Fruit fly (Drosophila melanogaster) whole organism, prepupa: Measurements from ENCODE around the gene CG14621.

Experiments used
- Blimp-1 ChIP-seq: fragments of 200-800 bp; sonication (Bioruptor generic); optimal IDR thresholded peaks from 3 replicates; lab custom pipeline; 2017; ENCODE audit warnings: missing biosample characterization, missing genetic modification characterization, mild to moderate bottlenecking, moderate library complexity, missing genetic modification reagents
- CG11902 ChIP-seq: fragments of 200-800 bp; sonication (Bioruptor generic); optimal IDR thresholded peaks from 3 replicates; lab custom pipeline; 2016; ENCODE audit warnings: missing biosample characterization, missing genetic modification characterization
- CG6808 ChIP-seq: fragments of 200-800 bp; sonication (Bioruptor generic); optimal IDR thresholded peaks from 3 replicates; lab custom pipeline; 2017; ENCODE audit warnings: missing biosample characterization, missing genetic modification characterization, mild to moderate bottlenecking, moderate library complexity, missing genetic modification reagents
- CG6854 ChIP-seq: fragments of 200-800 bp; sonication (Bioruptor generic); optimal IDR thresholded peaks from 2 replicates; lab custom pipeline; 2017; ENCODE audit warnings: missing biosample characterization, mild to moderate bottlenecking, missing genetic modification characterization
- CG9139 ChIP-seq: fragments of 200-800 bp; sonication (Bioruptor generic); optimal IDR thresholded peaks from 3 replicates; lab custom pipeline; 2017; ENCODE audit warnings: missing biosample characterization, mild to moderate bottlenecking, missing genetic modification characterization
- OdsH ChIP-seq: fragments of 200-800 bp; sonication (Bioruptor generic); optimal IDR thresholded peaks from 3 replicates; lab custom pipeline; 2016; ENCODE audit warnings: missing biosample characterization, missing genetic modification characterization
- Sox102F ChIP-seq: fragments of 200-800 bp; sonication (Bioruptor generic); optimal IDR thresholded peaks from 2 replicates; lab custom pipeline; 2016; ENCODE audit warnings: missing biosample characterization, mild to moderate bottlenecking, missing genetic modification characterization
- lz ChIP-seq: fragments of 200-800 bp; sonication (Bioruptor generic); optimal IDR thresholded peaks from 3 replicates; lab custom pipeline; 2016; ENCODE audit warnings: missing biosample characterization, missing genetic modification characterization
- net ChIP-seq: fragments of 200-800 bp; sonication (Bioruptor generic); optimal IDR thresholded peaks from 3 replicates; lab custom pipeline; 2016; ENCODE audit warnings: missing biosample characterization, missing genetic modification characterization
- svp ChIP-seq: fragments of 200-800 bp; sonication (Bioruptor generic); peaks from one replicate; lab custom pipeline; 2016; ENCODE audit warnings: missing biosample characterization, missing genetic modification characterization

- TF ChIP-seq net (no peak), Sox102F (no peak), CG6808 (GFP tag; lab: Kevin White, UChicago) (no peak), Blimp-1 (no peak), lz (GFP tag; lab: Kevin White, UChicago) (no peak), CG11902 (no peak), svp (GFP tag; lab: Kevin White, UChicago) (no peak), OdsH (no peak), CG6854 (GFP tag; lab: Kevin White, UChicago) (no peak), CG9139 (GFP tag; lab: Kevin White, UChicago) (no peak)
Observed at dm6 chrX:22486919-22487634, 43.0 kb downstream of the CG14621 start.
